Fruit fly (Drosophila melanogaster): ENCODE results near the gene tay.

tay gene

dm6 chrX:15837530-15837929 lies 49.6 kb downstream of the tay start, which contains the start of gene CG8565:
TSS of gene CG8565 (plus strand) at chrX:15837830.
- TF ChIP-seq CG7101 (tag; optimal IDR thresholded peaks at IDR 0.05) (no peak), toe (GFP tag; optimal IDR thresholded peaks at IDR 0.05) (no peak), CG1620 (GFP tag; optimal IDR thresholded peaks at IDR 0.05) (no peak), Crg-1 (GFP tag; optimal IDR thresholded peaks at IDR 0.05) (no peak), tj (GFP tag; optimal IDR thresholded peaks at IDR 0.05) (no peak), Hr96 (GFP tag; optimal IDR thresholded peaks at IDR 0.05) (no peak), ovo (GFP tag; optimal IDR thresholded peaks at IDR 0.05) (no peak), bab1 (GFP tag; optimal IDR thresholded peaks at IDR 0.05) (no peak), cnc (optimal IDR thresholded peaks at IDR 0.05) (no peak), Mnt (GFP tag; optimal IDR thresholded peaks at IDR 0.05) (no peak)

dm6 chrX:15835393-15835792 lies 51.7 kb downstream of the tay start, which contains the start of gene Chc:
TSS of gene Chc (minus strand) at chrX:15835490.
- TF ChIP-seq CG33017 (tag; optimal IDR thresholded peaks at IDR 0.05): no peak
- TF ChIP-seq Crg-1 (GFP tag; optimal IDR thresholded peaks at IDR 0.05): no peak
- TF ChIP-seq CG11617 (GFP tag; optimal IDR thresholded peaks at IDR 0.05): no peak
- peak; percentile 2 for TF ChIP-seq toe (GFP tag; optimal IDR thresholded peaks at IDR 0.05)
- peak; percentile 10 for TF ChIP-seq CG14711 (tag; optimal IDR thresholded peaks at IDR 0.05)
- no peak for TF ChIP-seq tj (GFP tag; optimal IDR thresholded peaks at IDR 0.05)
- peak; percentile 24 for TF ChIP-seq Mnt (GFP tag; optimal IDR thresholded peaks at IDR 0.05)
- TF ChIP-seq pad (GFP tag; optimal IDR thresholded peaks at IDR 0.05): no peak
- TF ChIP-seq kay (GFP tag; ENCODE audit: borderline replicate concordance): no peak
- TF ChIP-seq bab1 (GFP tag; optimal IDR thresholded peaks at IDR 0.05): peak; percentile 52
- peak; percentile 59 for TF ChIP-seq CG1620 (GFP tag; optimal IDR thresholded peaks at IDR 0.05)
- no peak for TF ChIP-seq Hr96 (GFP tag; optimal IDR thresholded peaks at IDR 0.05)
- no peak for TF ChIP-seq cnc (optimal IDR thresholded peaks at IDR 0.05)
- TF ChIP-seq CG7101 (tag; optimal IDR thresholded peaks at IDR 0.05): peak; percentile 26
- no peak for TF ChIP-seq Clk (GFP tag; optimal IDR thresholded peaks at IDR 0.05)
- no peak for TF ChIP-seq CG12768 (GFP tag; optimal IDR thresholded peaks at IDR 0.05)
- TF ChIP-seq CG7045 (GFP tag; optimal IDR thresholded peaks at IDR 0.05): no peak
- no peak for TF ChIP-seq ovo (GFP tag; optimal IDR thresholded peaks at IDR 0.05)

DNA sequence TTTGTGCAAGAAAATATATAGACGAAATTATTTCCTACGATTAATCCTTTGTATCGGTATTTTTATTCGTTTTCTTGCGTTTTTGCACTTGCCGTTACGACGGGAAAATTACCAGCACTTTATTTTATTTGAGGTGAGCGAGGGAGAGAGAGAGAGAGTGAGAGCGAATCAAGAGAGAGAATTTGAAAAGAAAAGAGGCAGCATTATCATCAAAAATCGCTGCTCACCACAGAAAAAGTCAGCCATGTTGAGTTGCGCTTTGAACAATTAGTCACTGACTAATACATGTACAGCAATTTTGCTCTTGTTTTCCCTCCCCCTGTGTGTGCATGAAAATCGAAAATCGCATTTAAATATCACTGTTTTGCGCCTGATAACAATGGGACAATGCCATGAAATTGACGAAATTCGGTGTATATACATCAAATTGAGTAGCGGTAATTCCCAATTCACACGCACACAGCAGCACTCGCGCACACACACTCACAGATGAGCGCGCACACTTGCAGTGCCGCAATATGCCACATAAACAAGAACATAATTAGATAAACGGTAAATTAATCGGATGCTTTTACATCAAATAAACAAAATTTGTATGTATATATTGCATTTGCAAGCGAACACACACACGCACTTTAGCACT lies 52.4 kb downstream of the tay start:
- TF ChIP-seq cic (GFP tag; optimal IDR thresholded peaks at IDR 0.05) (no peak), ovo (GFP tag; optimal IDR thresholded peaks at IDR 0.05) (peak; percentile 29), tj (GFP tag; optimal IDR thresholded peaks at IDR 0.05) (peak; percentile 80), Mnt (GFP tag; optimal IDR thresholded peaks at IDR 0.05) (peak; percentile 43), CG11617 (GFP tag; optimal IDR thresholded peaks at IDR 0.05) (peak; percentile 38), CG1620 (GFP tag; optimal IDR thresholded peaks at IDR 0.05) (no peak), pad (GFP tag; optimal IDR thresholded peaks at IDR 0.05) (peak; percentile 74), kay (GFP tag; ENCODE audit: borderline replicate concordance) (peak; percentile 96)

DNA sequence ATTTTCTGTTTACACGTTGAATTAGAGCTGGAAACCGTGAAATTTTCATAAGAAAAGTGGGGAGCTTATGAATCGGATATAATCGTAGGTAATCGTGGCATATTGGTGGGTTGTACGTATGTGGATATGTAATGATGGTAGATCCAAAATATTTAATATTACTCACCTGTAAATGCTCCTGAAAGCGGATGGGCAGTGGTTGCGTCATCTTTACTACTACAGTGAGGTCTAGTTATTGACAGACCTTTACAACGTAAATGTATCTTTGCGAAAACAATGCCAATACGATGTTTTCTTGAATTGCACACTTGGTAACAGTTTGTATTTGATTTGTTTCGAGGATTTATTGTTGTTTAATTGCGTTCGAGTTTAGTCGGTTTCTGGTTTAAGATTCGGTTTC lies 53.2 kb downstream of the tay start:
- no peak for TF ChIP-seq Mnt (GFP tag; optimal IDR thresholded peaks at IDR 0.05)
- TF ChIP-seq CG12768 (GFP tag; optimal IDR thresholded peaks at IDR 0.05): no peak
- TF ChIP-seq ovo (GFP tag; optimal IDR thresholded peaks at IDR 0.05): no peak
- TF ChIP-seq CG14711 (tag; optimal IDR thresholded peaks at IDR 0.05): no peak
- no peak for TF ChIP-seq CG1620 (GFP tag; optimal IDR thresholded peaks at IDR 0.05)
- no peak for TF ChIP-seq Hr96 (GFP tag; optimal IDR thresholded peaks at IDR 0.05)
- TF ChIP-seq Clk (GFP tag; optimal IDR thresholded peaks at IDR 0.05): no peak
- TF ChIP-seq CG7101 (tag; optimal IDR thresholded peaks at IDR 0.05): no peak
- TF ChIP-seq CG11617 (GFP tag; optimal IDR thresholded peaks at IDR 0.05): no peak
- TF ChIP-seq bab1 (GFP tag; optimal IDR thresholded peaks at IDR 0.05): no peak
- TF ChIP-seq CG33017 (tag; optimal IDR thresholded peaks at IDR 0.05): no peak
- no peak for TF ChIP-seq tj (GFP tag; optimal IDR thresholded peaks at IDR 0.05)
- TF ChIP-seq cic (GFP tag; optimal IDR thresholded peaks at IDR 0.05): no peak
- no peak for TF ChIP-seq Crg-1 (GFP tag; optimal IDR thresholded peaks at IDR 0.05)
- no peak for TF ChIP-seq CG7045 (GFP tag; optimal IDR thresholded peaks at IDR 0.05)
- no peak for TF ChIP-seq kay (GFP tag; ENCODE audit: borderline replicate concordance)
- TF ChIP-seq toe (GFP tag; optimal IDR thresholded peaks at IDR 0.05): no peak
- no peak for TF ChIP-seq CG5204 (GFP tag; optimal IDR thresholded peaks at IDR 0.05)
- no peak for TF ChIP-seq pad (GFP tag; optimal IDR thresholded peaks at IDR 0.05)
- TF ChIP-seq cnc (optimal IDR thresholded peaks at IDR 0.05): no peak

All from whole organism, adult.